Worm (Caenorhabditis elegans) whole organism, L4 larva: Measurements from ENCODE around the gene F02H6.2.

Experiments
- D1046.2 ChIP-seq: fragments of 200-800 bp; sonication (Bioruptor generic); IDR thresholded peaks from 2 replicates; pipeline ENCODE4 v1.3.6; 2022; ENCODE audit warnings: missing genetic modification characterization, missing compliant biosample characterization
- F49E8.2 ChIP-seq: sonication (generic microtip); optimal IDR thresholded peaks from 2 replicates; lab custom pipeline; 2016; ENCODE audit warnings: missing compliant biosample characterization, mild to moderate bottlenecking, missing genetic modification characterization, borderline replicate concordance
- Y105C5A.15 ChIP-seq: fragments of 200-800 bp; sonication (Bioruptor generic); IDR thresholded peaks from 2 replicates; pipeline ENCODE4 v1.3.6; 2022; ENCODE audit warnings: missing genetic modification characterization, missing compliant biosample characterization
- Y5F2A.4 ChIP-seq: fragments of 200-800 bp; sonication (Bioruptor generic); optimal IDR thresholded peaks from 2 replicates; lab custom pipeline; 2018; ENCODE audit warnings: mild to moderate bottlenecking, missing genetic modification characterization, missing compliant biosample characterization
- Y75B8A.6 ChIP-seq: fragments of 200-800 bp; sonication (Bioruptor generic); IDR thresholded peaks from 2 replicates; pipeline ENCODE4 v1.3.6; 2022; ENCODE audit warnings: missing genetic modification reagents, missing genetic modification characterization, missing compliant biosample characterization
- ZK337.2 ChIP-seq: fragments of 200-800 bp; sonication (Bioruptor generic); IDR thresholded peaks from 2 replicates; pipeline ENCODE4 v1.3.6; 2022; ENCODE audit warnings: missing genetic modification reagents, missing genetic modification characterization, missing compliant biosample characterization
- aha-1 ChIP-seq: fragments of 150-350 bp; peaks from one replicate; lab custom pipeline; 2014; ENCODE audit warnings: missing biosample characterization, missing genetic modification characterization
- ama-1 ChIP-seq: fragments of 150-350 bp; optimal IDR thresholded peaks from 2 replicates; lab custom pipeline; 2014; ENCODE audit warnings: inconsistent platforms, mixed read lengths
- ceh-28 ChIP-seq: fragments of 150-350 bp; optimal IDR thresholded peaks from 2 replicates; lab custom pipeline; 2014; ENCODE audit warnings: missing biosample characterization, missing genetic modification reagents, missing genetic modification characterization
- cey-2 ChIP-seq: sonication (generic microtip); optimal IDR thresholded peaks from 3 replicates; lab custom pipeline; 2017; ENCODE audit warnings: missing genetic modification characterization, mild to moderate bottlenecking, missing compliant biosample characterization, antibody characterized with exemption, borderline replicate concordance; ENCODE audit not compliant: insufficient read depth
- daf-12 ChIP-seq: fragments of 150-350 bp; optimal IDR thresholded peaks from 2 replicates; lab custom pipeline; 2014; ENCODE audit warnings: missing biosample characterization, missing genetic modification reagents, missing genetic modification characterization
- daf-16 ChIP-seq, 3 experiments: sonication (generic microtip); optimal IDR thresholded peaks; 2 replicates each; lab custom pipeline; 2016 to 2017; ENCODE audit warnings: missing genetic modification characterization in 3 of 3, missing genetic modification reagents in 3 of 3, mild to moderate bottlenecking in 2 of 3, missing compliant biosample characterization in 2 of 3, missing biosample characterization in 1 of 3, moderate library complexity in 1 of 3
- dmd-6 ChIP-seq: fragments of 200-800 bp; sonication (Bioruptor generic); IDR thresholded peaks from 2 replicates; pipeline ENCODE4 v1.3.6; 2022; ENCODE audit warnings: missing genetic modification reagents, missing genetic modification characterization, missing compliant biosample characterization
- dmd-8 ChIP-seq: fragments of 200-800 bp; sonication (Bioruptor generic); IDR thresholded peaks from 2 replicates; pipeline ENCODE4 v1.3.6; 2022; ENCODE audit warnings: missing genetic modification characterization, missing compliant biosample characterization
- dve-1 ChIP-seq: sonication (generic microtip); optimal IDR thresholded peaks from 2 replicates; lab custom pipeline; 2017; ENCODE audit warnings: antibody characterized with exemption, mild to moderate bottlenecking, missing genetic modification characterization, missing compliant biosample characterization; ENCODE audit not compliant: insufficient read depth
- egl-27 ChIP-seq: sonication (generic microtip); optimal IDR thresholded peaks from 3 replicates; lab custom pipeline; 2017; ENCODE audit warnings: missing biosample characterization, missing genetic modification reagents, missing genetic modification characterization
- hif-1 ChIP-seq, 2 experiments: sonication (generic microtip); optimal IDR thresholded peaks; 2 replicates each; lab custom pipeline; 2016 to 2017; ENCODE audit warnings: missing compliant biosample characterization in 2 of 2, missing genetic modification characterization in 2 of 2, missing genetic modification reagents in 2 of 2, missing genotype in 2 of 2, mild to moderate bottlenecking in 1 of 2
- hlh-30 ChIP-seq: sonication (generic microtip); optimal IDR thresholded peaks from 2 replicates; lab custom pipeline; 2017; ENCODE audit warnings: antibody characterized with exemption, mild to moderate bottlenecking, missing genetic modification characterization, missing compliant biosample characterization; ENCODE audit not compliant: insufficient read depth
- lin-15B ChIP-seq: fragments of 150-350 bp; sonication (generic microtip); optimal IDR thresholded peaks from 3 replicates; lab custom pipeline; 2014; ENCODE audit warnings: missing biosample characterization, missing genetic modification characterization
- lin-39 ChIP-seq: fragments of 150-350 bp; optimal IDR thresholded peaks from 2 replicates; lab custom pipeline; 2014; ENCODE audit warnings: missing biosample characterization, missing genetic modification reagents, missing genetic modification characterization
- lsy-2 ChIP-seq, 2 experiments: fragments of 150-350 bp in 1 of 2; sonication (generic microtip) in 1 of 2; optimal IDR thresholded peaks; 2 replicates each; lab custom pipeline; 2014 to 2017; ENCODE audit warnings: missing biosample characterization in 2 of 2, missing genetic modification characterization in 2 of 2
- mdl-1 ChIP-seq, 2 experiments: fragments of 150-350 bp in 1 of 2; sonication (generic microtip) in 1 of 2; optimal IDR thresholded peaks; 2 replicates each; lab custom pipeline; 2014 to 2017; ENCODE audit warnings: missing biosample characterization in 2 of 2, missing genetic modification characterization in 2 of 2
- mep-1 ChIP-seq: fragments of 150-350 bp; sonication (generic microtip); optimal IDR thresholded peaks from 3 replicates; lab custom pipeline; 2014; ENCODE audit warnings: missing biosample characterization, missing genetic modification characterization
- nhr-28 ChIP-seq: fragments of 150-350 bp; optimal IDR thresholded peaks from 2 replicates; lab custom pipeline; 2014; ENCODE audit warnings: missing biosample characterization, missing genetic modification characterization
- rbr-2 ChIP-seq: sonication (generic microtip); optimal IDR thresholded peaks from 2 replicates; lab custom pipeline; 2016; ENCODE audit warnings: missing genotype, missing genetic modification characterization, missing compliant biosample characterization
- snpc-1.2 ChIP-seq: fragments of 200-800 bp; sonication (Bioruptor generic); IDR thresholded peaks from 2 replicates; pipeline ENCODE4 v1.3.6; 2022; ENCODE audit warnings: missing genetic modification reagents, missing genetic modification characterization, missing compliant biosample characterization
- spr-1 ChIP-seq: sonication (generic microtip); optimal IDR thresholded peaks from 2 replicates; lab custom pipeline; 2016; ENCODE audit warnings: mild to moderate bottlenecking, missing genetic modification characterization, missing compliant biosample characterization
- unc-62 ChIP-seq, 3 experiments: fragments of 150-350 bp in 1 of 3; sonication (generic microtip); optimal IDR thresholded peaks in 2 of 3; peaks in 1 of 3; 1 replicate in 1 of 3; 2 replicates in 2 of 3; lab custom pipeline; 2014 to 2017; ENCODE audit warnings: missing biosample characterization in 3 of 3, missing genetic modification characterization in 3 of 3, missing genetic modification reagents in 3 of 3, missing genotype in 1 of 3
- zfp-3 ChIP-seq: fragments of 200-800 bp; sonication (Bioruptor generic); conservative IDR thresholded peaks from 2 replicates; pipeline ENCODE4 v1.3.6; 2022; ENCODE audit warnings: missing genetic modification reagents, missing genetic modification characterization, missing compliant biosample characterization

F02H6.2 gene

DNA sequence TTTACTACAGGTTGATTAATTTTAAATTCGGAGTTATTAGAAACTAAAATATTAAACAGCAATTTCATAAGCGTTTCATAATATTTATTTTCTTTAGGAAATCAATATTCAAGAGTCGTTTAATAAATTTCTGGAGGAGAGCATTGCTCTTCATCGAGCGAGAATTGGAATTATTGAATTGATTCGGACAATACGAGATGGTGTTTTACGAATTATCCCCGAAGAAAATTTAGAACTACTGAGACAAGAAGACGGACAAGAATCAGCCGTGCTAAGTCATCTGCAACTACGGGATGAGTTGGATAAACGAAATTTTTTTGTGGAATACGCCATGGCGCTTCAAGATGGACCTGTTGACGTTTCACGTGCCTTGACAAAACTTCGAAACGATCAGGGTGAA lies 2.0 kb upstream of the F02H6.2 start:
- TF ChIP-seq unc-62 (GFP tag; optimal IDR thresholded peaks at IDR 0.05 in 1 of 2; lab: Kevin White, UChicago) (peak in 1 of 2 experiments; percentile 96), unc-62 (tag; optimal IDR thresholded peaks at IDR 0.05; lab: Kevin White, UChicago) (no peak), spr-1 (tag; lab: Kevin White, UChicago) (no peak)

DNA sequence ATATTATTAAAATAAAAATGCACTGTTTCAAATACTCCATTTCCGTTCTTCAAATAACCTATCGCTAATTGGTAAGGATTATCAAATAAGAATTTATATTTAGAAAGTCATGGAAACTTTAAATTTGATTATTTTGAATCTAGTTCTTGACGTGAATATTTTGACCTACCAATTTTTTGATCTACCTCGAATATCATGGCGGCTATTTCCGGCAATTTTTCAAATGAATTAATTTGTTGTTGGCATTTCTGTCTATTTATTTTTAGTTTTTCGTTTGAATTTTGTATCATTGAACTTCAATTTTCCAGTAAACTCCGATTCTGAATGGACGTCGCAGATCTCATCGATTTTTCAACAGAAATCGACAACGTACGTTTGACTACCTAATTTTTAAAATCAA lies 6.9 kb downstream of the F02H6.2 start, which contains the start of gene F02H6.3:
F02H6.3 (plus strand) TSS at position 266 of the 400 bp plus-strand sequence.
- TF ChIP-seq cey-2 (tag; lab: Kevin White, UChicago) = no peak
- no peak for TF ChIP-seq ceh-28 (tag; lab: Kevin White, UChicago)

DNA sequence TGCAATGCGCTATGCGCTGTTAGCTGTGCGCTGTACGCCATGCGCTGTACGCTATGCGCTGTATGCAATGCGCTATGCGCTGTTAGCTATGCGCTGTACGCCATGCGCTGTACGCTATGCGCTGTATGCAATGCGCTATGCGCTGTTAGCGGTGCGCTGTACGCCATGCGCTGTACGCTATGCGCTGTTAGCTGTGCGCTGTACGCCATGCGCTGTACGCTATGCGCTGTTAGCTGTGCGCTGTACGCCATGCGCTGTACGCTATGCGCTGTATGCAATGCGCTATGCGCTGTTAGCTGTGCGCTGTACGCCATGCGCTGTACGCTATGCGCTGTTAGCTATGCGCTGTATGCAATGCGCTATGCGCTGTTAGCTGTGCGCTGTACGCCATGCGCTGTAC lies 12.1 kb downstream of the F02H6.2 start:
- 0 out of 2 replicates have a peak, but pooled peaks have one; percentile 56 for TF ChIP-seq dmd-8
- TF ChIP-seq Y105C5A.15 (GFP tag; lab: Robert Waterston, UW) = peak; percentile 54; the same call in 1 of the 2 replicates
- TF ChIP-seq, all 104 proteins: peak for 2; not testable (repeated sequence) for 102

DNA sequence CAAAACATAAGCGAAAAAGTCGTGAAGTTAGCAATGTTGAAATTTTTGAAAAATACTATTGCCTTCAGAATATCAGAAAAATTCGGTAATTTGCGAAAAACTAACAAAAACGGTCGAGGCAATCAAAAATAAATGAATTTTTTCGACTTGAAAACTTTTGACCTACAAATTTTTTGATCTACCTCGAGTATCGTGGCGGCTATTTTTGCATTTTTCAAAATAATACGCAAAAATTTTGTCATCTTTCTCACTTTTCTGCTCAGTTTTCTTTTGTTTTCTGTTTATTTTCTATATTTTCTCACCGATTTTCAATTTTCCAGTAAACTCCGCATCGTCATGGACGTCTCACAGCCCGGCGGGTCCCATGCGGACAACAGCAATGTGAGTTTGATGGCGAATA lies 19.5 kb downstream of the F02H6.2 start:
- TF ChIP-seq Y5F2A.4 (GFP tag; lab: Kevin White, UChicago) = no peak
- no peak for TF ChIP-seq F49E8.2 (tag; lab: Kevin White, UChicago)
- TF ChIP-seq lin-15B (tag; lab: Kevin White, UChicago) = no peak
- no peak for TF ChIP-seq ZK337.2 (GFP tag; lab: Robert Waterston, UW)
- no peak for TF ChIP-seq Y75B8A.6 (GFP tag; lab: Robert Waterston, UW)
- no peak for TF ChIP-seq zfp-3
- TF ChIP-seq daf-12 (tag; lab: Kevin White, UChicago) = no peak
- no peak for TF ChIP-seq D1046.2
- no peak for TF ChIP-seq rbr-2 (tag; lab: Kevin White, UChicago)
- no peak for TF ChIP-seq egl-27 (tag; lab: Kevin White, UChicago)

DNA sequence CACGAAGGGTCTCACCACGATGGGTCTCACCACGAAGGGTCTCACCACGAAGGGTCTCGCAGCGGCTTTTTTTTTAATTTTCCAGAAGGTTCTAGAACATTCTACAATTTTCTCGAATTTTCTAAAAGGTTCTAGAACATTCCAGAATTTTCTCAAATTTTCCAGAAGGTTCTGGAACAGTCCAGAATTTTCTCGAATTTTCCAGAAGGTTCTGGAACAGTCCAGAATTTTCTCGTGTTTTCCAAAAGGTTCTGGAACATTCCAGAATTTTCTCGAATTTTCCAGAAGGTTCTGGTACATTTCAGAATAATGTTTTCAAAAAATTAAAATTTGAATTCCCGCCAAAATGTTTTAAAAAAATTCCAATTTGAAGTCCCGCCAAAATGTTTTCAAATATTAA lies 21.8 kb downstream of the F02H6.2 start:
- TF ChIP-seq snpc-1.2 (GFP tag; lab: Robert Waterston, UW) = peak; percentile 23
- TF ChIP-seq, all 104 proteins: peak for 1; not testable (repeated sequence) for 103

DNA sequence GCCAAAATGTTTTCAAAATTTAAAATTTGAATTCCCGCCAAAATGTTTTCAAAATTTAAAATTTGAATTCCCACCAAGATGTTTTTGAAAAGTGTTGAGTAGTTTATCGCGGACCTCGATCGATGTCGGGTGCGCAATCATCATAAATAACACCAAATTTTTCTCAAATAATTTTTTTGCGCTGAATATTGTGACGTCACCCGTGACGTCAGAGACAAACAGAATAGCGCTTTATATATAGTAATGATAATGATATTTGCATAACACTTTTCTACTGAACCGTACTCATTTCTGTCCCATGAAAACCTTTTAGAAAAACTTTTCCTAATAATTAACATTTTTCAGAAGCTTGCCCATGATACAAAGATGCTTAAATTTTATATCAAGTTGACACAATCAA lies 22.2 kb downstream of the F02H6.2 start:
- peak; percentile 93 for TF ChIP-seq snpc-1.2 (GFP tag; lab: Robert Waterston, UW)

DNA sequence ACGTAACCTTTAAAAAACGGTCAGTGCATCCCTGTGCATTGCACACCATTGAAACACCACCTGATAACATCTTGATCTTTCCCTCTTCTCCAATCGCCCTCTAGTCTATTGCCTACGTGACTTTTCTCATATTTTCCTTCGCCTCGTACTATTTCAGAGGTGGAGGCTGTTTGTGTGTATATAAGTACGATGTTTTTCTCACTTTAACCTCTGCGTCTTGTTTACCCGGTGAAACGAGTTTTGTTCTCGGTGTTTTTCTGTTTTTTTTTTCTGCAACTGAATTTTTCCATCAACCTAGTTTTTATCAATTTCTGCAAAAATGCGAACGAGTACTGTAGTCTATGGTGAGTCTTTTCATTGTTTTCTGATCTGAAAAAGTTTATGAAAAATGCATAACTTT lies 23.4 kb downstream of the F02H6.2 start, which contains the start of gene sqrd-1:
sqrd-1 (plus strand) TSS at position 158 of the 400 bp plus-strand sequence.
- peak; percentile 50 for TF ChIP-seq dmd-6 (GFP tag; lab: Robert Waterston, UW)
- TF ChIP-seq daf-16 (GFP tag; optimal IDR thresholded peaks at IDR 0.05; lab: Kevin White, UChicago) = peak in 1 of 2 experiments; percentile 93
- peak; percentile 88 for TF ChIP-seq daf-16 (tag; optimal IDR thresholded peaks at IDR 0.05; lab: Kevin White, UChicago)
- TF ChIP-seq zfp-3 = no peak
- TF ChIP-seq aha-1 (tag; lab: Kevin White, UChicago) = peak; percentile 100
- TF ChIP-seq hif-1 (tag; optimal IDR thresholded peaks at IDR 0.05; lab: Kevin White, UChicago) = peak; percentile 97 to 99
- TF ChIP-seq hlh-30 (tag; lab: Kevin White, UChicago) = peak; percentile 1
- TF ChIP-seq lin-39 (tag; lab: Kevin White, UChicago) = no peak
- TF ChIP-seq ama-1 = peak; percentile 66
- no peak for TF ChIP-seq snpc-1.2 (GFP tag; lab: Robert Waterston, UW)
- TF ChIP-seq mdl-1 (tag; optimal IDR thresholded peaks at IDR 0.05; lab: Kevin White, UChicago) = peak in 1 of 2 experiments; percentile 37
- peak in 1 of 2 experiments; percentile 43 for TF ChIP-seq lsy-2 (tag; optimal IDR thresholded peaks at IDR 0.05; lab: Kevin White, UChicago)
- TF ChIP-seq dve-1 (tag; lab: Kevin White, UChicago) = peak; percentile 52
- TF ChIP-seq unc-62 (GFP tag; optimal IDR thresholded peaks at IDR 0.05 in 1 of 2; lab: Kevin White, UChicago) = peak in 1 of 2 experiments; percentile 93
- no peak for TF ChIP-seq unc-62 (tag; optimal IDR thresholded peaks at IDR 0.05; lab: Kevin White, UChicago)
- peak; percentile 46 for TF ChIP-seq mep-1
- TF ChIP-seq nhr-28 (tag; lab: Kevin White, UChicago) = peak; percentile 47
- TF ChIP-seq, all 104 proteins: peak for 12
